Worm (Caenorhabditis elegans): ENCODE data around the gene fbn-1.

fbn-1 gene

ce11 chrIII:7622922-7623321 lies 2.3 kb upstream of the fbn-1 start:
- peak; percentile 12 for TF ChIP-seq nhr-25 (tag; optimal IDR thresholded peaks at IDR 0.05)
- no peak for TF ChIP-seq fkh-10 (GFP tag; optimal IDR thresholded peaks at IDR 0.05)
- TF ChIP-seq elt-3 (tag; optimal IDR thresholded peaks at IDR 0.05), result peak in 1 of 3 experiments; percentile 64
- TF ChIP-seq nhr-23 (tag; optimal IDR thresholded peaks at IDR 0.05), result peak; percentile 3

- TF ChIP-seq nhr-237 (tag; optimal IDR thresholded peaks at IDR 0.05), result no peak
- TF ChIP-seq unc-39 (tag; optimal IDR thresholded peaks at IDR 0.05), result no peak
These were observed 16.2 kb downstream of the fbn-1 start for ce11 chrIII:7641337-7641736.

- TF ChIP-seq elt-2 (tag; optimal IDR thresholded peaks at IDR 0.05) (peak; percentile 23), ztf-4 (tag; optimal IDR thresholded peaks at IDR 0.05) (no peak), mdl-1 (tag; optimal IDR thresholded peaks at IDR 0.05) (peak; percentile 45), fkh-2 (tag; optimal IDR thresholded peaks at IDR 0.05) (no peak), tbx-2 (tag; optimal IDR thresholded peaks at IDR 0.05) (no peak), pqm-1 (tag; optimal IDR thresholded peaks at IDR 0.05) (peak; percentile 27), nhr-23 (tag; optimal IDR thresholded peaks at IDR 0.05) (peak; percentile 2), nhr-43 (tag; optimal IDR thresholded peaks at IDR 0.05; ENCODE audit: poor library complexity, severe bottlenecking) (peak; percentile 66), ceh-9 (tag; optimal IDR thresholded peaks at IDR 0.05) (no peak), daf-12 (tag; optimal IDR thresholded peaks at IDR 0.05) (no peak), nhr-25 (tag; optimal IDR thresholded peaks at IDR 0.05) (peak; percentile 13), aly-2 (tag; optimal IDR thresholded peaks at IDR 0.05) (no peak)
These were observed 16.8 kb downstream of the fbn-1 start for ce11 chrIII:7642015-7642414.

- TF ChIP-seq elt-1 (tag; optimal IDR thresholded peaks at IDR 0.05), result no peak
- TF ChIP-seq nfya-1 (tag; optimal IDR thresholded peaks at IDR 0.05; ENCODE audit: insufficient read depth), result peak; percentile 36
- TF ChIP-seq nhr-43 (tag; optimal IDR thresholded peaks at IDR 0.05; ENCODE audit: poor library complexity, severe bottlenecking), result peak; percentile 20
These were observed 17.9 kb downstream of the fbn-1 start, which contains the start of gene upp-1 for ce11 chrIII:7643084-7643483. upp-1 (minus strand) TSS chrIII:7643101.

ce11 chrIII:7643902-7644641 lies 18.9 kb downstream of the fbn-1 start:
- TF ChIP-seq egl-27 (tag; optimal IDR thresholded peaks at IDR 0.05) (no peak), R02D3.7 (tag; optimal IDR thresholded peaks at IDR 0.05) (no peak), elt-2 (tag; optimal IDR thresholded peaks at IDR 0.05) (peak; percentile 99), mdl-1 (tag; optimal IDR thresholded peaks at IDR 0.05) (peak; percentile 34), ztf-4 (tag; optimal IDR thresholded peaks at IDR 0.05) (no peak), lin-15B (tag; optimal IDR thresholded peaks at IDR 0.05) (no peak), eor-1 (tag; optimal IDR thresholded peaks at IDR 0.05) (no peak), nfya-1 (tag; optimal IDR thresholded peaks at IDR 0.05; ENCODE audit: insufficient read depth) (no peak), nhr-11 (tag; optimal IDR thresholded peaks at IDR 0.05) (no peak), nhr-12 (tag; optimal IDR thresholded peaks at IDR 0.05) (no peak), lin-39 (tag; optimal IDR thresholded peaks at IDR 0.05) (no peak), pqm-1 (tag; optimal IDR thresholded peaks at IDR 0.05) (peak; percentile 83), nhr-25 (tag; optimal IDR thresholded peaks at IDR 0.05) (peak; percentile 35), zag-1 (tag; optimal IDR thresholded peaks at IDR 0.05) (no peak), tbx-2 (tag; optimal IDR thresholded peaks at IDR 0.05) (no peak), ceh-82 (tag; optimal IDR thresholded peaks at IDR 0.05) (no peak), ceh-28 (tag; optimal IDR thresholded peaks at IDR 0.05) (no peak), nhr-67 (tag; optimal IDR thresholded peaks at IDR 0.05) (no peak), nhr-28 (tag; optimal IDR thresholded peaks at IDR 0.05) (no peak), unc-62 (GFP tag; optimal IDR thresholded peaks at IDR 0.05) (no peak), nhr-237 (tag; optimal IDR thresholded peaks at IDR 0.05) (no peak), snpc-4 (tag; optimal IDR thresholded peaks at IDR 0.05) (no peak), nhr-43 (tag; optimal IDR thresholded peaks at IDR 0.05; ENCODE audit: poor library complexity, severe bottlenecking) (peak; percentile 57), unc-39 (tag; optimal IDR thresholded peaks at IDR 0.05) (no peak), hmg-11 (tag; optimal IDR thresholded peaks at IDR 0.05) (no peak), egl-5 (tag; optimal IDR thresholded peaks at IDR 0.05) (no peak), lsy-12 (tag; optimal IDR thresholded peaks at IDR 0.05) (no peak), ceh-9 (tag; optimal IDR thresholded peaks at IDR 0.05) (no peak), ZK546.5 (tag; optimal IDR thresholded peaks at IDR 0.05) (no peak), elt-1 (tag; optimal IDR thresholded peaks at IDR 0.05) (no peak), ceh-16 (tag; optimal IDR thresholded peaks at IDR 0.05) (no peak), elt-3 (tag; optimal IDR thresholded peaks at IDR 0.05) (peak in 1 of 3 experiments; percentile 92), skn-1 (tag; optimal IDR thresholded peaks at IDR 0.05) (peak; percentile 77), fkh-10 (GFP tag; optimal IDR thresholded peaks at IDR 0.05) (no peak), ztf-11 (tag; optimal IDR thresholded peaks at IDR 0.05) (no peak), nhr-77 (tag; optimal IDR thresholded peaks at IDR 0.05) (no peak), jun-1 (tag; optimal IDR thresholded peaks at IDR 0.05) (no peak), sea-2 (GFP tag; optimal IDR thresholded peaks at IDR 0.05) (no peak), nhr-23 (tag; optimal IDR thresholded peaks at IDR 0.05) (peak; percentile 28)

Measured in whole organism, L3 larva.